Worm (Caenorhabditis elegans): ENCODE data around the gene pdhb-1.

The pdhb-1 gene

DNA sequence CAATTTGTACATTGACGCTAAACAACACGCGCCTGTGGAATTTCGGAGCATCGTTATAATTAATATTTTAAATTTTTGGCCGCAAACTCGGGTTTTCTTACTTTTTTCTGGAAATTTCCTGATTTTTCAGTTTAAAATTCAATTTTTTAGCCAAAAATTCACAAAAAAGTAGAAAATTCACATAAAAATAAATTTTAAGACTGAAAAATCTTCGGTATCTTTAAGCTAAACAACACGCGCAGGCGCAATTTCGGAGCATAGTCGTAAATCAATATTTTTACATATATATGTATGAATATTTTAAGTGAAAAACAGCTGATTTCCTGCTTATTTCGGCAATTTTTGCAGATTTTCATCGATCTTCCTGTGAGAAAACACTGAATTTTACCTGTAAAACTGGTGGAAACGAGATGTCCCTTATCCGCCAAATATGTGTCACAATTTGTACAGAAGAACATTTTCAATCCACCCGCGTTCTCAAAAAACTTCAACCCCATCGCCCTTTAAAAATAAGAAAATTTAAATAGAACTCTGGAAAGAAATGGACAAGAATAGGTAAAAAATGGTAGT, 17.0 kb upstream of the pdhb-1 start, which contains the start of gene B0546.3:
Gene B0546.3 (minus strand): TSS at position 504 of the 570 bp plus-strand sequence.
- TF ChIP-seq fkh-10 (GFP tag; optimal IDR thresholded peaks at IDR 0.05) = no peak
- TF ChIP-seq nhr-67 (tag; optimal IDR thresholded peaks at IDR 0.05) = no peak
- TF ChIP-seq nhr-23 (tag; optimal IDR thresholded peaks at IDR 0.05) = peak; percentile 13
- no peak for TF ChIP-seq ceh-16 (tag; optimal IDR thresholded peaks at IDR 0.05)
- no peak for TF ChIP-seq unc-39 (tag; optimal IDR thresholded peaks at IDR 0.05)
- TF ChIP-seq jun-1 (tag; optimal IDR thresholded peaks at IDR 0.05) = no peak
- no peak for TF ChIP-seq egl-5 (tag; optimal IDR thresholded peaks at IDR 0.05)
- TF ChIP-seq elt-2 (tag; optimal IDR thresholded peaks at IDR 0.05) = peak; percentile 2
- TF ChIP-seq mml-1 (tag; optimal IDR thresholded peaks at IDR 0.05) = no peak
- no peak for TF ChIP-seq sea-2 (GFP tag; optimal IDR thresholded peaks at IDR 0.05)
- no peak for TF ChIP-seq elt-1 (tag; optimal IDR thresholded peaks at IDR 0.05)
- TF ChIP-seq aly-2 (tag; optimal IDR thresholded peaks at IDR 0.05) = no peak
- no peak for TF ChIP-seq nhr-237 (tag; optimal IDR thresholded peaks at IDR 0.05)
- TF ChIP-seq hmg-11 (tag; optimal IDR thresholded peaks at IDR 0.05) = no peak
- TF ChIP-seq fos-1 (tag; optimal IDR thresholded peaks at IDR 0.05) = no peak
- TF ChIP-seq nhr-43 (tag; optimal IDR thresholded peaks at IDR 0.05; ENCODE audit: poor library complexity, severe bottlenecking) = no peak
- no peak for TF ChIP-seq lsy-12 (tag; optimal IDR thresholded peaks at IDR 0.05)
- peak; percentile 69 for TF ChIP-seq ama-1 (optimal IDR thresholded peaks at IDR 0.05)
- TF ChIP-seq ceh-28 (tag; optimal IDR thresholded peaks at IDR 0.05) = no peak
- no peak for TF ChIP-seq ZK546.5 (tag; optimal IDR thresholded peaks at IDR 0.05)
- no peak for TF ChIP-seq ztf-4 (tag; optimal IDR thresholded peaks at IDR 0.05)
- no peak for TF ChIP-seq ceh-9 (tag; optimal IDR thresholded peaks at IDR 0.05)
- TF ChIP-seq nfya-1 (tag; optimal IDR thresholded peaks at IDR 0.05; ENCODE audit: insufficient read depth) = no peak
- TF ChIP-seq snpc-4 (tag; optimal IDR thresholded peaks at IDR 0.05) = no peak
- TF ChIP-seq elt-3 (tag; optimal IDR thresholded peaks at IDR 0.05) = no peak
- TF ChIP-seq nhr-76 (tag; optimal IDR thresholded peaks at IDR 0.05) = no peak

DNA sequence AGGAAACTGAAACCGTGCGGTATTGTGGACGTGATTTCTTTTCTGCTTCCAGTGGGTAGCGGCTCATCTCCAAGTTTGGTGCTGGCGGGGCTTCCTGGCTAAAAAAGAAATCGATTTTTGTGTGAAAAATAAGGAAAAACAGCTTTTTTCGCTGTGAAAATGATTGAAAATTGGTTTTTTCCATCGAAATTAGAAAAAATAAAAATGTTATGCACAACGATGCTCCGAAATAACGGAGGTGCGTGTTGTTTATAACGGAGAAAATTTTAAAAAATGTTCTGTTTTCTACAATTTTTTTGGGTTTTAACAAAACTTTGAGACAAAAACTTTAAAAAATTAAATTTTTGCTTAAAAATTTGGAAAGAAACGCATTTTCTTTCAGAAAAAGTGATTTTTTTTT, 16.3 kb upstream of the pdhb-1 start:
- no peak for TF ChIP-seq nhr-28 (tag; optimal IDR thresholded peaks at IDR 0.05)
- TF ChIP-seq daf-12 (tag; optimal IDR thresholded peaks at IDR 0.05) = no peak
- no peak for TF ChIP-seq zag-1 (tag; optimal IDR thresholded peaks at IDR 0.05)
- no peak for TF ChIP-seq ZK546.5 (tag; optimal IDR thresholded peaks at IDR 0.05)
- no peak for TF ChIP-seq ceh-82 (tag; optimal IDR thresholded peaks at IDR 0.05)

DNA sequence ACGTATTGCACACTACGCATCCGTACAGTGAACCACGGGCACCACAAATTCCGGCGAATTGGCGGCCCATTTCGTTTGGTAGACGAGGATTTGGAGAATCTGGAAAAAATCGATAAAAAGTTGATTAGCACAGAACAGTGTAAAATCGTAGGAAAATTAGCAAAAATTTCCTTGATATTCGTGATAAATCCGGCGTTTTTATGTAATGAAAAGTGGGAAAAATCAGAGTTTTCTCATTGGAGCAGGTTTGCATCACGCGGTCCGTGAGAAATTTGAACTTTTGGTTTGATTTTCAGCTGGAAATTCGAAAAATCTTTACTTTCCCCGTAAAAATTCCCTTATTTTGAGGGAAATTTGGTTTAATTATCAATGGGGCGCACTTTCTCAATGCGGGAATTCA, 15.4 kb upstream of the pdhb-1 start, which contains the start of gene B0546.4:
Gene B0546.4 (minus strand): TSS at position 101 of the 400 bp plus-strand sequence.
- no peak for TF ChIP-seq elt-3 (tag; optimal IDR thresholded peaks at IDR 0.05)

ce11 chrIV:3384593-3384992, 14.9 kb upstream of the pdhb-1 start:
- TF ChIP-seq jun-1 (tag; optimal IDR thresholded peaks at IDR 0.05) (peak; percentile 78), ZK546.5 (tag; optimal IDR thresholded peaks at IDR 0.05) (no peak), ceh-82 (tag; optimal IDR thresholded peaks at IDR 0.05) (peak; percentile 37), nhr-11 (tag; optimal IDR thresholded peaks at IDR 0.05) (no peak), pha-4 (tag; optimal IDR thresholded peaks at IDR 0.05) (peak; percentile 90), eor-1 (tag; optimal IDR thresholded peaks at IDR 0.05) (peak in 1 of 2 experiments; percentile 19), R02D3.7 (tag; optimal IDR thresholded peaks at IDR 0.05) (peak; percentile 63), fkh-2 (tag; optimal IDR thresholded peaks at IDR 0.05) (no peak), nhr-28 (tag; optimal IDR thresholded peaks at IDR 0.05) (no peak), ceh-9 (tag; optimal IDR thresholded peaks at IDR 0.05) (no peak), sea-2 (GFP tag; optimal IDR thresholded peaks at IDR 0.05) (no peak), lin-15B (tag; optimal IDR thresholded peaks at IDR 0.05) (peak; percentile 85), nhr-76 (tag; optimal IDR thresholded peaks at IDR 0.05) (no peak), hmg-11 (tag; optimal IDR thresholded peaks at IDR 0.05) (peak; percentile 95), egl-27 (tag; optimal IDR thresholded peaks at IDR 0.05) (peak; percentile 8), tbx-2 (tag; optimal IDR thresholded peaks at IDR 0.05) (peak; percentile 72), nhr-43 (tag; optimal IDR thresholded peaks at IDR 0.05; ENCODE audit: poor library complexity, severe bottlenecking) (peak; percentile 82), zag-1 (tag; optimal IDR thresholded peaks at IDR 0.05) (no peak), nhr-67 (tag; optimal IDR thresholded peaks at IDR 0.05) (no peak), fkh-10 (GFP tag; optimal IDR thresholded peaks at IDR 0.05) (peak; percentile 64), skn-1 (tag; optimal IDR thresholded peaks at IDR 0.05) (peak; percentile 60), fos-1 (tag; optimal IDR thresholded peaks at IDR 0.05) (no peak), lin-39 (tag; optimal IDR thresholded peaks at IDR 0.05) (peak; percentile 38), ztf-11 (tag; optimal IDR thresholded peaks at IDR 0.05) (no peak), ama-1 (optimal IDR thresholded peaks at IDR 0.05) (no peak), nhr-77 (tag; optimal IDR thresholded peaks at IDR 0.05) (no peak), nhr-25 (tag; optimal IDR thresholded peaks at IDR 0.05) (peak; percentile 87), ceh-28 (tag; optimal IDR thresholded peaks at IDR 0.05) (peak; percentile 89), mml-1 (tag; optimal IDR thresholded peaks at IDR 0.05) (no peak), snpc-4 (tag; optimal IDR thresholded peaks at IDR 0.05) (peak; percentile 16), lsy-12 (tag; optimal IDR thresholded peaks at IDR 0.05) (peak; percentile 89), nhr-23 (tag; optimal IDR thresholded peaks at IDR 0.05) (peak; percentile 81), nfya-1 (tag; optimal IDR thresholded peaks at IDR 0.05; ENCODE audit: insufficient read depth) (peak; percentile 98), unc-39 (tag; optimal IDR thresholded peaks at IDR 0.05) (no peak), ceh-16 (tag; optimal IDR thresholded peaks at IDR 0.05) (no peak), elt-3 (tag; optimal IDR thresholded peaks at IDR 0.05) (no peak), unc-62 (GFP tag; optimal IDR thresholded peaks at IDR 0.05) (no peak), egl-5 (tag; optimal IDR thresholded peaks at IDR 0.05) (peak; percentile 9)
